Fruit fly (Drosophila melanogaster) whole organism, embryonic: ENCODE measurements around the gene Tti1.

Experiments used
- B-H2 ChIP-seq: fragments of 200-800 bp; sonication (Bioruptor generic); optimal IDR thresholded peaks from 2 replicates; lab custom pipeline; 2018; ENCODE audit warnings: missing biosample characterization, mild to moderate bottlenecking, missing genetic modification characterization
- C15 ChIP-seq: fragments of 200-800 bp; sonication (Bioruptor generic); IDR thresholded peaks from 3 replicates; pipeline ENCODE4 v1.3.6; 2022; ENCODE audit warnings: missing biosample characterization, missing genetic modification characterization
- CG10274 ChIP-seq: fragments of 200-800 bp; sonication (Bioruptor generic); optimal IDR thresholded peaks from 3 replicates; lab custom pipeline; 2017; ENCODE audit warnings: missing biosample characterization, mild to moderate bottlenecking, missing genetic modification characterization
- CG11398 ChIP-seq: fragments of 200-800 bp; sonication (Bioruptor generic); optimal IDR thresholded peaks from 2 replicates; lab custom pipeline; 2016; ENCODE audit warnings: missing biosample characterization, missing genetic modification characterization
- CG11695 ChIP-seq: fragments of 200-800 bp; sonication (Bioruptor generic); IDR thresholded peaks from 3 replicates; pipeline ENCODE4 v1.3.6; 2022; ENCODE audit warnings: missing biosample characterization, missing genetic modification characterization
- CG14667 ChIP-seq: fragments of 200-800 bp; sonication (Bioruptor generic); IDR thresholded peaks from 2 replicates; pipeline ENCODE4 v1.3.6; 2022; ENCODE audit warnings: missing biosample characterization, missing genetic modification characterization
- CG16813 ChIP-seq: fragments of 200-800 bp; sonication (Bioruptor generic); IDR thresholded peaks from 3 replicates; pipeline ENCODE4 v1.3.6; 2022; ENCODE audit warnings: missing biosample characterization, missing genetic modification characterization; ENCODE audit not compliant: partially characterized antibody
- CG1792 ChIP-seq: fragments of 200-800 bp; sonication (Bioruptor generic); optimal IDR thresholded peaks from 2 replicates; lab custom pipeline; 2016; ENCODE audit warnings: missing biosample characterization, missing genetic modification characterization
- CG2199 ChIP-seq: fragments of 200-800 bp; sonication (Bioruptor generic); IDR thresholded peaks from 3 replicates; pipeline ENCODE4 v1.3.6; 2022; ENCODE audit warnings: missing biosample characterization, missing genetic modification characterization
- CG30431 ChIP-seq: fragments of 200-800 bp; sonication (Bioruptor generic); optimal IDR thresholded peaks from 2 replicates; lab custom pipeline; 2017; ENCODE audit warnings: missing biosample characterization, missing genetic modification characterization
- CG34224 ChIP-seq: fragments of 200-800 bp; sonication (Bioruptor generic); IDR thresholded peaks from 3 replicates; pipeline ENCODE4 v1.3.6; 2022; ENCODE audit warnings: missing biosample characterization, missing genetic modification characterization; ENCODE audit not compliant: partially characterized antibody
- CG4424 ChIP-seq: fragments of 200-800 bp; sonication (Bioruptor generic); optimal IDR thresholded peaks from 3 replicates; lab custom pipeline; 2016; ENCODE audit warnings: missing biosample characterization, missing genetic modification characterization
- CG4820 ChIP-seq: fragments of 200-800 bp; sonication (Bioruptor generic); optimal IDR thresholded peaks from 3 replicates; lab custom pipeline; 2016; ENCODE audit warnings: missing biosample characterization, missing genetic modification characterization
- CG6854 ChIP-seq: fragments of 200-800 bp; sonication (Bioruptor generic); optimal IDR thresholded peaks from 3 replicates; lab custom pipeline; 2017; ENCODE audit warnings: missing biosample characterization, mild to moderate bottlenecking, missing genetic modification characterization
- CG8089 ChIP-seq: fragments of 200-800 bp; sonication (Bioruptor generic); optimal IDR thresholded peaks from 3 replicates; lab custom pipeline; 2016; ENCODE audit warnings: missing biosample characterization, missing genetic modification characterization
- CG8281 ChIP-seq: fragments of 200-800 bp; sonication (Bioruptor generic); optimal IDR thresholded peaks from 2 replicates; lab custom pipeline; 2018; ENCODE audit warnings: missing biosample characterization, mild to moderate bottlenecking, missing genetic modification characterization, moderate library complexity
- CG8359 ChIP-seq: fragments of 200-800 bp; sonication (Bioruptor generic); optimal IDR thresholded peaks from 2 replicates; lab custom pipeline; 2017; ENCODE audit warnings: missing biosample characterization, mild to moderate bottlenecking, missing genetic modification characterization, borderline replicate concordance
- CG8765 ChIP-seq: fragments of 200-800 bp; sonication (Bioruptor generic); IDR thresholded peaks from 2 replicates; pipeline ENCODE4 v1.3.6; 2022; ENCODE audit warnings: missing biosample characterization, missing genetic modification characterization
- CG9437 ChIP-seq: fragments of 200-800 bp; sonication (Bioruptor generic); optimal IDR thresholded peaks from 2 replicates; lab custom pipeline; 2018; ENCODE audit warnings: missing biosample characterization, mild to moderate bottlenecking, missing genetic modification characterization
- CG9876 ChIP-seq: fragments of 200-800 bp; sonication (Bioruptor generic); optimal IDR thresholded peaks from 2 replicates; lab custom pipeline; 2016; ENCODE audit warnings: missing biosample characterization, missing genetic modification characterization
- CTCF ChIP-seq: fragments of 200-800 bp; sonication (Bioruptor generic); optimal IDR thresholded peaks from 2 replicates; lab custom pipeline; 2017; ENCODE audit warnings: missing biosample characterization, mild to moderate bottlenecking, missing genetic modification characterization, moderate library complexity
- D ChIP-seq, 2 experiments: fragments of 200-800 bp in 1 of 2; fragments of >200 bp in 1 of 2; sonication (Bioruptor generic) in 1 of 2; optimal IDR thresholded peaks; 2 replicates in 1 of 2; 3 replicates in 1 of 2; lab custom pipeline; 2017; ENCODE audit warnings: mild to moderate bottlenecking in 1 of 2, missing biosample characterization in 1 of 2, missing genetic modification characterization in 1 of 2, missing genetic modification reagents in 1 of 2
- Dfd ChIP-seq, 2 experiments: fragments of >200 bp; optimal IDR thresholded peaks; 2 replicates each; lab custom pipeline; 2017; ENCODE audit warnings: missing biosample characterization in 2 of 2, missing genetic modification characterization in 2 of 2
- Dip2 ChIP-seq: fragments of 200-800 bp; sonication (Bioruptor generic); IDR thresholded peaks from 2 replicates; pipeline ENCODE4 v1.3.6; 2022; ENCODE audit warnings: missing biosample characterization, missing genetic modification characterization
- Dp ChIP-seq: fragments of 200-800 bp; sonication (Bioruptor generic); optimal IDR thresholded peaks from 2 replicates; lab custom pipeline; 2018; ENCODE audit warnings: missing biosample characterization, mild to moderate bottlenecking, missing genetic modification characterization, moderate library complexity
- Drgx ChIP-seq: fragments of 200-800 bp; sonication (Bioruptor generic); IDR thresholded peaks from 2 replicates; pipeline ENCODE4 v1.3.6; 2022; ENCODE audit warnings: missing biosample characterization, missing genetic modification characterization
- Ets65A ChIP-seq: fragments of 200-800 bp; sonication (Bioruptor generic); peaks from one replicate; lab custom pipeline; 2016; ENCODE audit warnings: missing biosample characterization, missing genetic modification characterization
- HLHmδ ChIP-seq: fragments of 200-800 bp; sonication (Bioruptor generic); optimal IDR thresholded peaks from 2 replicates; lab custom pipeline; 2018; ENCODE audit warnings: missing biosample characterization, mild to moderate bottlenecking, missing genetic modification characterization, moderate library complexity
- Hey ChIP-seq: fragments of 200-800 bp; sonication (Bioruptor generic); optimal IDR thresholded peaks from 3 replicates; lab custom pipeline; 2018; ENCODE audit warnings: missing biosample characterization, mild to moderate bottlenecking, missing genetic modification characterization
- Hmx ChIP-seq: fragments of 200-800 bp; sonication (Bioruptor generic); optimal IDR thresholded peaks from 2 replicates; lab custom pipeline; 2016; ENCODE audit warnings: missing biosample characterization, missing genetic modification characterization
- Kr ChIP-seq: fragments of 200-800 bp; sonication (Bioruptor generic); optimal IDR thresholded peaks from 2 replicates; lab custom pipeline; 2017; ENCODE audit warnings: missing biosample characterization, mild to moderate bottlenecking, missing genetic modification characterization
- Lhr ChIP-seq: fragments of 200-800 bp; sonication (Bioruptor generic); optimal IDR thresholded peaks from 3 replicates; lab custom pipeline; 2017; ENCODE audit warnings: mild to moderate bottlenecking, missing biosample characterization, missing genetic modification reagents, missing genetic modification characterization
- Meics ChIP-seq: fragments of 200-800 bp; sonication (Bioruptor generic); optimal IDR thresholded peaks from 2 replicates; lab custom pipeline; 2017; ENCODE audit warnings: missing biosample characterization, mild to moderate bottlenecking, missing genetic modification characterization
- NC2β ChIP-seq: fragments of 200-800 bp; sonication (Bioruptor generic); optimal IDR thresholded peaks from 2 replicates; lab custom pipeline; 2016; ENCODE audit warnings: missing biosample characterization, missing genetic modification characterization
- Rfx ChIP-seq: fragments of 200-800 bp; sonication (Bioruptor generic); IDR thresholded peaks from 2 replicates; pipeline ENCODE4 v1.3.6; 2022; ENCODE audit warnings: missing biosample characterization, missing genetic modification characterization
- Xbp1 ChIP-seq: fragments of 200-800 bp; sonication (Bioruptor generic); optimal IDR thresholded peaks from 3 replicates; lab custom pipeline; 2016; ENCODE audit warnings: missing biosample characterization, mild to moderate bottlenecking, missing genetic modification characterization
- az2 ChIP-seq: fragments of 200-800 bp; sonication (Bioruptor generic); optimal IDR thresholded peaks from 3 replicates; lab custom pipeline; 2016; ENCODE audit warnings: missing biosample characterization, missing genetic modification characterization
- cas ChIP-seq: fragments of 200-800 bp; sonication (Bioruptor generic); IDR thresholded peaks from 2 replicates; pipeline ENCODE4 v1.3.6; 2022; ENCODE audit warnings: missing biosample characterization, missing genetic modification characterization
- chif ChIP-seq, 2 experiments: fragments of 200-800 bp; sonication (Bioruptor generic); optimal IDR thresholded peaks; 3 replicates each; lab custom pipeline; 2016; ENCODE audit warnings: missing biosample characterization in 2 of 2, missing genetic modification characterization in 2 of 2
- chinmo ChIP-seq: fragments of 200-800 bp; sonication (Bioruptor generic); IDR thresholded peaks from 4 replicates; pipeline ENCODE4 v1.3.6; 2022; ENCODE audit warnings: missing biosample characterization, missing genetic modification characterization; ENCODE audit not compliant: partially characterized antibody
- fd96Cb ChIP-seq: fragments of 200-800 bp; sonication (Bioruptor generic); optimal IDR thresholded peaks from 2 replicates; lab custom pipeline; 2018; ENCODE audit warnings: missing biosample characterization, mild to moderate bottlenecking, missing genetic modification characterization, moderate library complexity
- gce ChIP-seq: fragments of 200-800 bp; sonication (Bioruptor generic); IDR thresholded peaks from 3 replicates; pipeline ENCODE4 v1.3.6; 2022; ENCODE audit warnings: missing biosample characterization, missing genetic modification characterization
- gt ChIP-seq: fragments of 200-800 bp; sonication (Bioruptor generic); IDR thresholded peaks from 2 replicates; pipeline ENCODE4 v1.3.6; 2022; ENCODE audit warnings: missing biosample characterization, missing genetic modification characterization
- mld ChIP-seq: fragments of 200-800 bp; sonication (Bioruptor generic); IDR thresholded peaks from 3 replicates; pipeline ENCODE4 v1.3.6; 2022; ENCODE audit warnings: missing biosample characterization, missing genetic modification characterization; ENCODE audit not compliant: partially characterized antibody
- ro ChIP-seq: fragments of 200-800 bp; sonication (Bioruptor generic); IDR thresholded peaks from 2 replicates; pipeline ENCODE4 v1.3.6; 2022; ENCODE audit warnings: missing biosample characterization, missing genetic modification characterization
- sna ChIP-seq: fragments of 200-800 bp; sonication (Bioruptor generic); IDR thresholded peaks from 2 replicates; pipeline ENCODE4 v1.3.6; 2022; ENCODE audit warnings: missing biosample characterization, missing genetic modification characterization; ENCODE audit not compliant: partially characterized antibody
- stc ChIP-seq: fragments of 200-800 bp; sonication (Bioruptor generic); IDR thresholded peaks from 2 replicates; pipeline ENCODE4 v1.3.6; 2022; ENCODE audit warnings: missing biosample characterization, missing genetic modification characterization
- tup ChIP-seq: fragments of 200-800 bp; sonication (Bioruptor generic); optimal IDR thresholded peaks from 2 replicates; lab custom pipeline; 2016; ENCODE audit warnings: missing biosample characterization, mild to moderate bottlenecking, missing genetic modification characterization, moderate library complexity
- unc-4 ChIP-seq: fragments of 200-800 bp; sonication (Bioruptor generic); IDR thresholded peaks from 2 replicates; pipeline ENCODE4 v1.3.6; 2022; ENCODE audit warnings: missing biosample characterization, missing genetic modification characterization; ENCODE audit not compliant: partially characterized antibody
- unpg ChIP-seq: fragments of 200-800 bp; sonication (Bioruptor generic); optimal IDR thresholded peaks from 3 replicates; lab custom pipeline; 2018; ENCODE audit warnings: missing biosample characterization, mild to moderate bottlenecking, missing genetic modification characterization, moderate library complexity
- vnd ChIP-seq: fragments of 200-800 bp; sonication (Bioruptor generic); IDR thresholded peaks from 3 replicates; pipeline ENCODE4 v1.3.6; 2022; ENCODE audit warnings: missing biosample characterization, missing genetic modification characterization; ENCODE audit not compliant: partially characterized antibody

The Tti1 gene

dm6 chr3R:9702567-9702966, 51.9 kb downstream of the Tti1 start (continued):
- TF ChIP-seq CG8089 (GFP tag; lab: Kevin White, UChicago) (peak; percentile 80), Kr (GFP tag; lab: Kevin White, UChicago) (no peak), HLHmδ (no peak), CG16813 (GFP tag; lab: Robert Waterston, UW) (no peak), vnd (GFP tag; lab: Robert Waterston, UW) (no peak), Rfx (no peak), Hey (tag; lab: Kevin White, UChicago) (peak; percentile 34), gce (GFP tag; lab: Robert Waterston, UW) (no peak), az2 (peak; percentile 89), NC2β (peak; percentile 71), unpg (peak; percentile 95), Dip2 (GFP tag; lab: Robert Waterston, UW) (no peak), fd96Cb (tag; lab: Kevin White, UChicago) (peak; percentile 90), Drgx (no peak), CG4424 (GFP tag; lab: Kevin White, UChicago) (peak; percentile 88), CG6854 (GFP tag; lab: Kevin White, UChicago) (peak; percentile 84), tup (GFP tag; lab: Kevin White, UChicago) (peak; percentile 65), D (optimal IDR thresholded peaks at IDR 0.05; lab: Kevin White, UChicago) (no peak), D (GFP tag; optimal IDR thresholded peaks at IDR 0.05; lab: Kevin White, UChicago) (peak; percentile 85), chinmo (GFP tag; lab: Robert Waterston, UW) (no peak), CTCF (peak; percentile 54), Lhr (GFP tag; lab: Kevin White, UChicago) (peak; percentile 57), B-H2 (GFP tag; lab: Kevin White, UChicago) (peak; percentile 60), CG11398 (GFP tag; lab: Kevin White, UChicago) (peak; percentile 72), C15 (GFP tag; lab: Robert Waterston, UW) (no peak), CG2199 (GFP tag; lab: Robert Waterston, UW) (no peak), stc (no peak), Dfd (GFP tag; optimal IDR thresholded peaks at IDR 0.05; lab: Kevin White, UChicago) (no peak), CG9437 (GFP tag; lab: Kevin White, UChicago) (peak; percentile 78), CG30431 (GFP tag; lab: Kevin White, UChicago) (peak; percentile 72), CG11695 (GFP tag; lab: Robert Waterston, UW) (no peak), CG8359 (GFP tag; lab: Kevin White, UChicago) (peak; percentile 62), Hmx (peak; percentile 23), Ets65A (GFP tag; lab: Kevin White, UChicago) (peak; percentile 95), mld (GFP tag; lab: Robert Waterston, UW) (no peak), cas (GFP tag; lab: Robert Waterston, UW) (no peak), Meics (peak; percentile 89), CG8281 (tag; lab: Kevin White, UChicago) (peak; percentile 78), sna (no peak), ro (GFP tag; lab: Robert Waterston, UW) (no peak), CG1792 (GFP tag; lab: Kevin White, UChicago) (peak; percentile 71), CG34224 (no peak), Dp (no peak), CG9876 (peak; percentile 38), CG10274 (GFP tag; lab: Kevin White, UChicago) (peak; percentile 80), Xbp1 (GFP tag; lab: Kevin White, UChicago) (peak; percentile 89), chif (GFP tag; optimal IDR thresholded peaks at IDR 0.05; lab: Kevin White, UChicago) (peak; percentile 76 to 80), unc-4 (GFP tag; lab: Robert Waterston, UW) (no peak), CG14667 (no peak), gt (GFP tag; lab: Robert Waterston, UW) (no peak), CG4820 (GFP tag; lab: Kevin White, UChicago) (peak; percentile 88), CG8765 (GFP tag; lab: Robert Waterston, UW) (no peak)
